Worm (Caenorhabditis elegans) whole organism, L2 larva: ENCODE data around the gene Y54G2A.32.
"Not testable (repeated sequence)": the region's sequence is repeated elsewhere in the genome, so short reads cannot be mapped to it uniquely, and the experiment has no call there.

ENCODE experiments used
- F13H6.1 ChIP-seq: sonication (generic microtip); optimal IDR thresholded peaks from 2 replicates; lab custom pipeline; 2016; ENCODE audit warnings: missing genetic modification characterization, missing compliant biosample characterization
- R02D3.7 ChIP-seq: fragments of 150-350 bp; optimal IDR thresholded peaks from 2 replicates; lab custom pipeline; 2014; ENCODE audit warnings: missing biosample characterization, missing genetic modification characterization
- alr-1 ChIP-seq: fragments of 150-350 bp; optimal IDR thresholded peaks from 2 replicates; lab custom pipeline; 2014; ENCODE audit warnings: missing biosample characterization, missing genetic modification characterization
- ceh-16 ChIP-seq: fragments of 150-350 bp; optimal IDR thresholded peaks from 2 replicates; lab custom pipeline; 2014; ENCODE audit warnings: missing biosample characterization, missing genetic modification characterization
- elt-3 ChIP-seq: sonication (generic microtip); optimal IDR thresholded peaks from 2 replicates; lab custom pipeline; 2017; ENCODE audit warnings: missing biosample characterization, missing genetic modification characterization
- fos-1 ChIP-seq: fragments of 150-350 bp; optimal IDR thresholded peaks from 2 replicates; lab custom pipeline; 2014; ENCODE audit warnings: missing biosample characterization, missing genetic modification characterization
- mab-5 ChIP-seq: fragments of 150-350 bp; optimal IDR thresholded peaks from 2 replicates; lab custom pipeline; 2014; ENCODE audit warnings: missing biosample characterization, missing genetic modification characterization
- mdl-1 ChIP-seq, 2 experiments: fragments of 150-350 bp in 1 of 2; sonication (generic microtip) in 1 of 2; optimal IDR thresholded peaks; 2 replicates each; lab custom pipeline; 2017; ENCODE audit warnings: missing biosample characterization in 2 of 2, missing genetic modification characterization in 2 of 2
- nhr-10 ChIP-seq: sonication (generic microtip); optimal IDR thresholded peaks from 2 replicates; lab custom pipeline; 2017; ENCODE audit warnings: missing biosample characterization, missing genetic modification characterization
- nhr-21 ChIP-seq: fragments of 150-350 bp; optimal IDR thresholded peaks from 2 replicates; lab custom pipeline; 2014; ENCODE audit warnings: missing biosample characterization, missing genetic modification characterization
- nhr-25 ChIP-seq: fragments of 150-350 bp; sonication (generic microtip); optimal IDR thresholded peaks from 3 replicates; lab custom pipeline; 2014; ENCODE audit warnings: missing biosample characterization, missing genetic modification characterization
- skn-1 ChIP-seq: sonication (generic microtip); optimal IDR thresholded peaks from 2 replicates; lab custom pipeline; 2017; ENCODE audit warnings: missing biosample characterization, missing genetic modification characterization
- snpc-4 ChIP-seq: fragments of 150-350 bp; optimal IDR thresholded peaks from 2 replicates; lab custom pipeline; 2014; ENCODE audit warnings: missing biosample characterization, missing genetic modification characterization
- zag-1 ChIP-seq: fragments of 150-350 bp; optimal IDR thresholded peaks from 2 replicates; lab custom pipeline; 2014; ENCODE audit warnings: missing biosample characterization, missing genetic modification characterization

DNA sequence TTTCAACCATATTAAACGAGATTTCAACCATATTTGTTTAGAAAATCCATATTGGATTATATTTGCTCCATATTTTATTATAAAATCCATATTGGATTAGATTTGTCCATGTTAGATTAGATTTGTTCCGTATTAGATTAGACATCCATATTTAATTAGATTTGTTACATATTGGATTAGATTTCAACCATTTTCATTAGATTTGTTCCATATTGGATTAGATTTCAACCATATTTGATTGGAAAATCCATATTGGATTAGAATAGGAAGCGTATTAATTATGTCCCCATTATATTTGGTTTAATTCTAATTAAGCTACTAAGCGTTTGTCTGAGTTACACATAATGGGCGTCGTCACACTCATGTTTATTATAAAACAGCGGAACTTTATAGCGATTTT is 2.2 kb upstream of the Y54G2A.32 start, which contains the start of gene Y54G2A.44:
- not testable (repeated sequence) for TF ChIP-seq elt-3; alr-1; fos-1 (tag; lab: Kevin White, UChicago); snpc-4 (tag; lab: Kevin White, UChicago); nhr-10 (tag; lab: Kevin White, UChicago); zag-1 (tag; lab: Kevin White, UChicago); mdl-1 (tag; optimal IDR thresholded peaks at IDR 0.05; lab: Kevin White, UChicago); skn-1 (tag; lab: Kevin White, UChicago); nhr-21 (tag; lab: Kevin White, UChicago); nhr-25 (tag; lab: Kevin White, UChicago); R02D3.7 (tag; lab: Kevin White, UChicago); ceh-16 (tag; lab: Kevin White, UChicago); mab-5; F13H6.1
